Worm (Caenorhabditis elegans) whole organism, L4 larva: ENCODE measurements around the gene C43H6.4.

ENCODE experiments used
- D1046.2 ChIP-seq: fragments of 200-800 bp; sonication (Bioruptor generic); IDR thresholded peaks from 2 replicates; pipeline ENCODE4 v1.3.6; 2022; ENCODE audit warnings: missing genetic modification characterization, missing compliant biosample characterization
- F10B5.3 ChIP-seq: sonication (generic microtip); optimal IDR thresholded peaks from 2 replicates; lab custom pipeline; 2016; ENCODE audit warnings: mild to moderate bottlenecking, missing genetic modification characterization, missing compliant biosample characterization
- F26F4.8 ChIP-seq: fragments of 200-800 bp; sonication (Bioruptor generic); conservative IDR thresholded peaks from 2 replicates; pipeline ENCODE4 v1.3.6; 2022; ENCODE audit warnings: missing genetic modification characterization, missing compliant biosample characterization
- R02D3.7 ChIP-seq: fragments of 150-350 bp; sonication (generic microtip); optimal IDR thresholded peaks from 3 replicates; lab custom pipeline; 2014; ENCODE audit warnings: missing biosample characterization, missing genetic modification characterization
- T20F7.1 ChIP-seq: fragments of 200-800 bp; sonication (Bioruptor generic); optimal IDR thresholded peaks from 2 replicates; lab custom pipeline; 2018; ENCODE audit warnings: mild to moderate bottlenecking, missing genetic modification characterization, missing compliant biosample characterization
- Y5F2A.4 ChIP-seq: fragments of 200-800 bp; sonication (Bioruptor generic); optimal IDR thresholded peaks from 2 replicates; lab custom pipeline; 2018; ENCODE audit warnings: mild to moderate bottlenecking, missing genetic modification characterization, missing compliant biosample characterization
- aha-1 ChIP-seq: fragments of 150-350 bp; peaks from one replicate; lab custom pipeline; 2014; ENCODE audit warnings: missing biosample characterization, missing genetic modification characterization
- ama-1 ChIP-seq: fragments of 150-350 bp; optimal IDR thresholded peaks from 2 replicates; lab custom pipeline; 2014; ENCODE audit warnings: inconsistent platforms, mixed read lengths
- ceh-82 ChIP-seq: sonication (generic microtip); optimal IDR thresholded peaks from 2 replicates; lab custom pipeline; 2017; ENCODE audit warnings: missing biosample characterization, missing genetic modification characterization
- ctbp-1 ChIP-seq: fragments of 200-800 bp; sonication (Bioruptor generic); IDR thresholded peaks from 2 replicates; pipeline ENCODE4 v1.3.6; 2022; ENCODE audit warnings: missing genetic modification reagents, missing genetic modification characterization, missing compliant biosample characterization
- daf-16 ChIP-seq, 3 experiments: sonication (generic microtip); optimal IDR thresholded peaks; 2 replicates each; lab custom pipeline; 2016 to 2017; ENCODE audit warnings: missing genetic modification characterization in 3 of 3, missing genetic modification reagents in 3 of 3, mild to moderate bottlenecking in 2 of 3, missing compliant biosample characterization in 2 of 3, missing biosample characterization in 1 of 3, moderate library complexity in 1 of 3
- daf-19 ChIP-seq: fragments of 200-800 bp; sonication (Bioruptor generic); conservative IDR thresholded peaks from 2 replicates; pipeline ENCODE4 v1.3.6; 2022; ENCODE audit warnings: missing genetic modification characterization, missing compliant biosample characterization
- dmd-6 ChIP-seq: fragments of 200-800 bp; sonication (Bioruptor generic); IDR thresholded peaks from 2 replicates; pipeline ENCODE4 v1.3.6; 2022; ENCODE audit warnings: missing genetic modification reagents, missing genetic modification characterization, missing compliant biosample characterization
- dmd-9 ChIP-seq: fragments of 200-800 bp; sonication (Bioruptor generic); IDR thresholded peaks from 2 replicates; pipeline ENCODE4 v1.3.6; 2022; ENCODE audit warnings: missing genetic modification reagents, missing genetic modification characterization, missing compliant biosample characterization
- dpl-1 ChIP-seq: fragments of 150-350 bp; optimal IDR thresholded peaks from 2 replicates; lab custom pipeline; 2014; ENCODE audit warnings: missing biosample characterization, missing genetic modification reagents, missing genetic modification characterization
- duxl-1 ChIP-seq: sonication (generic microtip); optimal IDR thresholded peaks from 2 replicates; lab custom pipeline; 2016; ENCODE audit warnings: mild to moderate bottlenecking, missing genetic modification characterization, moderate library complexity, missing compliant biosample characterization; ENCODE audit not compliant: poor library complexity
- dve-1 ChIP-seq: sonication (generic microtip); optimal IDR thresholded peaks from 2 replicates; lab custom pipeline; 2017; ENCODE audit warnings: antibody characterized with exemption, mild to moderate bottlenecking, missing genetic modification characterization, missing compliant biosample characterization; ENCODE audit not compliant: insufficient read depth
- egl-27 ChIP-seq: sonication (generic microtip); optimal IDR thresholded peaks from 3 replicates; lab custom pipeline; 2017; ENCODE audit warnings: missing biosample characterization, missing genetic modification reagents, missing genetic modification characterization
- fos-1 ChIP-seq: fragments of 150-350 bp; optimal IDR thresholded peaks from 2 replicates; lab custom pipeline; 2014; ENCODE audit warnings: missing biosample characterization, missing genetic modification characterization
- hlh-11 ChIP-seq: fragments of 200-800 bp; sonication (Bioruptor generic); optimal IDR thresholded peaks from 2 replicates; lab custom pipeline; 2018; ENCODE audit warnings: mild to moderate bottlenecking, missing genetic modification characterization, missing compliant biosample characterization
- hmg-1.1 ChIP-seq: fragments of 200-800 bp; sonication (Bioruptor generic); IDR thresholded peaks from 2 replicates; pipeline ENCODE4 v1.3.6; 2022; ENCODE audit warnings: missing genetic modification reagents, missing genetic modification characterization, missing compliant biosample characterization
- lin-13 ChIP-seq: fragments of 150-350 bp; optimal IDR thresholded peaks from 2 replicates; lab custom pipeline; 2014; ENCODE audit warnings: missing biosample characterization, missing genetic modification reagents, missing genetic modification characterization
- lin-38 ChIP-seq: fragments of 200-800 bp; sonication (Bioruptor generic); IDR thresholded peaks from 2 replicates; pipeline ENCODE4 v1.3.6; 2022; ENCODE audit warnings: missing genetic modification reagents, missing genetic modification characterization, missing compliant biosample characterization
- lsy-2 ChIP-seq, 2 experiments: fragments of 150-350 bp in 1 of 2; sonication (generic microtip) in 1 of 2; optimal IDR thresholded peaks; 2 replicates each; lab custom pipeline; 2014 to 2017; ENCODE audit warnings: missing biosample characterization in 2 of 2, missing genetic modification characterization in 2 of 2
- madf-5 ChIP-seq, 2 experiments: fragments of 200-800 bp; sonication (Bioruptor generic); IDR thresholded peaks; 2 replicates each; pipeline ENCODE4 v1.3.6; 2022; ENCODE audit warnings: missing compliant biosample characterization in 2 of 2, missing genetic modification characterization in 2 of 2
- madf-9 ChIP-seq: fragments of 200-800 bp; sonication (Bioruptor generic); conservative IDR thresholded peaks from 2 replicates; pipeline ENCODE4 v1.3.6; 2022; ENCODE audit warnings: missing genetic modification reagents, missing genetic modification characterization, missing compliant biosample characterization
- mdt-29 ChIP-seq: fragments of 200-800 bp; sonication (Bioruptor generic); IDR thresholded peaks from 2 replicates; pipeline ENCODE4 v1.3.6; 2022; ENCODE audit warnings: missing genetic modification reagents, missing genetic modification characterization, missing compliant biosample characterization
- mep-1 ChIP-seq: fragments of 150-350 bp; sonication (generic microtip); optimal IDR thresholded peaks from 3 replicates; lab custom pipeline; 2014; ENCODE audit warnings: missing biosample characterization, missing genetic modification characterization
- mes-2 ChIP-seq: sonication (generic microtip); optimal IDR thresholded peaks from 2 replicates; lab custom pipeline; 2016; ENCODE audit warnings: missing genotype, mild to moderate bottlenecking, missing genetic modification characterization, missing compliant biosample characterization; ENCODE audit not compliant: poor library complexity, severe bottlenecking
- mxl-2 ChIP-seq: fragments of 200-800 bp; sonication (Bioruptor generic); conservative IDR thresholded peaks from 2 replicates; pipeline ENCODE4 v1.3.6; 2022; ENCODE audit warnings: missing genetic modification reagents, missing genetic modification characterization, missing compliant biosample characterization
- mxl-3 ChIP-seq: fragments of 200-800 bp; sonication (Bioruptor generic); optimal IDR thresholded peaks from 2 replicates; lab custom pipeline; 2018; ENCODE audit warnings: mild to moderate bottlenecking, missing genetic modification characterization, missing compliant biosample characterization
- nhr-25 ChIP-seq: sonication (generic microtip); optimal IDR thresholded peaks from 2 replicates; lab custom pipeline; 2017; ENCODE audit warnings: missing genetic modification characterization, mild to moderate bottlenecking, missing compliant biosample characterization, antibody characterized with exemption, moderate library complexity, borderline replicate concordance; ENCODE audit not compliant: insufficient read depth
- nhr-28 ChIP-seq: fragments of 150-350 bp; optimal IDR thresholded peaks from 2 replicates; lab custom pipeline; 2014; ENCODE audit warnings: missing biosample characterization, missing genetic modification characterization
- nhr-41 ChIP-seq: fragments of 200-800 bp; sonication (Bioruptor generic); IDR thresholded peaks from 2 replicates; pipeline ENCODE4 v1.3.6; 2022; ENCODE audit warnings: missing genetic modification reagents, missing genetic modification characterization, missing compliant biosample characterization
- nhr-42 ChIP-seq: fragments of 200-800 bp; sonication (Bioruptor generic); IDR thresholded peaks from 2 replicates; pipeline ENCODE4 v1.3.6; 2022; ENCODE audit warnings: missing genetic modification characterization, missing compliant biosample characterization
- nhr-6 ChIP-seq: fragments of 150-350 bp; optimal IDR thresholded peaks from 2 replicates; lab custom pipeline; 2014; ENCODE audit warnings: missing biosample characterization, missing genetic modification characterization
- php-3 ChIP-seq: fragments of 200-800 bp; sonication (Bioruptor generic); IDR thresholded peaks from 2 replicates; pipeline ENCODE4 v1.3.6; 2022; ENCODE audit warnings: missing genetic modification reagents, missing genetic modification characterization, missing compliant biosample characterization
- rbr-2 ChIP-seq: sonication (generic microtip); optimal IDR thresholded peaks from 2 replicates; lab custom pipeline; 2016; ENCODE audit warnings: missing genotype, missing genetic modification characterization, missing compliant biosample characterization
- saeg-2 ChIP-seq: fragments of 200-800 bp; sonication (Bioruptor generic); IDR thresholded peaks from 2 replicates; pipeline ENCODE4 v1.3.6; 2022; ENCODE audit warnings: missing genetic modification reagents, missing genetic modification characterization, missing compliant biosample characterization
- set-16 ChIP-seq: fragments of 200-800 bp; sonication (Bioruptor generic); IDR thresholded peaks from 2 replicates; pipeline ENCODE4 v1.3.6; 2022; ENCODE audit warnings: missing genetic modification reagents, missing genetic modification characterization, missing compliant biosample characterization
- spr-3 ChIP-seq: fragments of 200-800 bp; sonication (Bioruptor generic); optimal IDR thresholded peaks from 2 replicates; lab custom pipeline; 2018; ENCODE audit warnings: mild to moderate bottlenecking, missing genetic modification characterization, missing compliant biosample characterization
- tra-1 ChIP-seq: fragments of 200-800 bp; sonication (Bioruptor generic); IDR thresholded peaks from 2 replicates; pipeline ENCODE4 v1.3.6; 2022; ENCODE audit warnings: missing genetic modification reagents, missing genetic modification characterization, missing compliant biosample characterization
- unc-130 ChIP-seq: sonication (generic microtip); optimal IDR thresholded peaks from 2 replicates; lab custom pipeline; 2016; ENCODE audit warnings: missing genetic modification reagents, missing genetic modification characterization, missing compliant biosample characterization
- unc-62 ChIP-seq, 3 experiments: fragments of 150-350 bp in 1 of 3; sonication (generic microtip); optimal IDR thresholded peaks in 2 of 3; peaks in 1 of 3; 1 replicate in 1 of 3; 2 replicates in 2 of 3; lab custom pipeline; 2014 to 2017; ENCODE audit warnings: missing biosample characterization in 3 of 3, missing genetic modification characterization in 3 of 3, missing genetic modification reagents in 3 of 3, missing genotype in 1 of 3
- zag-1 ChIP-seq: fragments of 150-350 bp; optimal IDR thresholded peaks from 2 replicates; lab custom pipeline; 2014; ENCODE audit warnings: missing biosample characterization, missing genetic modification characterization
- zip-11 ChIP-seq: fragments of 200-800 bp; sonication (Bioruptor generic); IDR thresholded peaks from 2 replicates; pipeline ENCODE4 v1.3.6; 2022; ENCODE audit warnings: missing genetic modification characterization, missing compliant biosample characterization
- ztf-11 ChIP-seq: fragments of 150-350 bp; optimal IDR thresholded peaks from 2 replicates; lab custom pipeline; 2014; ENCODE audit warnings: missing biosample characterization, missing genetic modification characterization
- ztf-7 ChIP-seq: fragments of 150-350 bp; optimal IDR thresholded peaks from 2 replicates; lab custom pipeline; 2014; ENCODE audit warnings: missing biosample characterization, missing genetic modification characterization

C43H6.4 gene

ce11 chrX:2368042-2368814 is 35.6 kb upstream of the C43H6.4 start:
- TF ChIP-seq madf-5 (GFP tag; IDR thresholded peaks at IDR 0.05; lab: Robert Waterston, UW) = no peak
- no peak for TF ChIP-seq mxl-2 (GFP tag; lab: Robert Waterston, UW)
- TF ChIP-seq unc-130 (GFP tag; lab: Kevin White, UChicago) = no peak
- peak; percentile 74 for TF ChIP-seq nhr-25 (tag; lab: Kevin White, UChicago)
- no peak for TF ChIP-seq ztf-11 (tag; lab: Kevin White, UChicago)
- no peak for TF ChIP-seq ctbp-1
- TF ChIP-seq D1046.2 (GFP tag; lab: Robert Waterston, UW) = no peak
- no peak for TF ChIP-seq ama-1 (lab: Kevin White, UChicago)
- no peak for TF ChIP-seq zag-1 (tag; lab: Kevin White, UChicago)
- TF ChIP-seq nhr-42 (GFP tag; lab: Robert Waterston, UW) = no peak
- TF ChIP-seq spr-3 (GFP tag; lab: Kevin White, UChicago) = no peak
- TF ChIP-seq daf-19 (GFP tag; lab: Robert Waterston, UW) = no peak
- TF ChIP-seq nhr-41 (GFP tag; lab: Robert Waterston, UW) = no peak
- no peak for TF ChIP-seq zip-11 (GFP tag; lab: Robert Waterston, UW)
- no peak for TF ChIP-seq fos-1
- no peak for TF ChIP-seq ztf-7 (tag; lab: Kevin White, UChicago)
- TF ChIP-seq hmg-1.1 (GFP tag; lab: Robert Waterston, UW) = no peak
- TF ChIP-seq unc-62 (GFP tag; optimal IDR thresholded peaks at IDR 0.05 in 1 of 2; lab: Kevin White, UChicago) = no peak
- TF ChIP-seq unc-62 (tag; optimal IDR thresholded peaks at IDR 0.05; lab: Kevin White, UChicago) = no peak
- no peak for TF ChIP-seq php-3
- TF ChIP-seq R02D3.7 (tag; lab: Kevin White, UChicago) = no peak
- peak; percentile 42 for TF ChIP-seq nhr-28
- TF ChIP-seq dmd-9 (GFP tag; lab: Robert Waterston, UW) = no peak
- TF ChIP-seq mxl-3 (GFP tag; lab: Kevin White, UChicago) = peak; percentile 24
- TF ChIP-seq mdt-29 = no peak
- no peak for TF ChIP-seq madf-9 (GFP tag; lab: Robert Waterston, UW)
- TF ChIP-seq saeg-2 = no peak
- TF ChIP-seq tra-1 (GFP tag; lab: Robert Waterston, UW) = 0 out of 2 replicates have a peak, but pooled peaks have one; percentile 5
- peak; percentile 31 for TF ChIP-seq mes-2 (tag; lab: Kevin White, UChicago)
- TF ChIP-seq daf-16 (GFP tag; optimal IDR thresholded peaks at IDR 0.05; lab: Kevin White, UChicago) = no peak
- TF ChIP-seq daf-16 (tag; optimal IDR thresholded peaks at IDR 0.05; lab: Kevin White, UChicago) = peak; percentile 3
- no peak for TF ChIP-seq dmd-6 (GFP tag; lab: Robert Waterston, UW)
- TF ChIP-seq F26F4.8 (GFP tag; lab: Robert Waterston, UW) = no peak
- no peak for TF ChIP-seq egl-27
- TF ChIP-seq Y5F2A.4 (GFP tag; lab: Kevin White, UChicago) = no peak
- TF ChIP-seq dve-1 (tag; lab: Kevin White, UChicago) = peak; percentile 30
- TF ChIP-seq lin-38 (GFP tag; lab: Robert Waterston, UW) = no peak
- peak; percentile 32 for TF ChIP-seq hlh-11 (tag; lab: Kevin White, UChicago)
- no peak for TF ChIP-seq set-16 (GFP tag; lab: Robert Waterston, UW)
- peak in 1 of 2 experiments; percentile 15 for TF ChIP-seq lsy-2 (tag; optimal IDR thresholded peaks at IDR 0.05; lab: Kevin White, UChicago)
- TF ChIP-seq aha-1 = peak; percentile 84
- no peak for TF ChIP-seq T20F7.1
- TF ChIP-seq lin-13 = no peak
- TF ChIP-seq F10B5.3 (tag; lab: Kevin White, UChicago) = no peak
- TF ChIP-seq dpl-1 = no peak
- TF ChIP-seq mep-1 (tag; lab: Kevin White, UChicago) = peak; percentile 42
- TF ChIP-seq ceh-82 (tag; lab: Kevin White, UChicago) = no peak
- no peak for TF ChIP-seq nhr-6
- no peak for TF ChIP-seq duxl-1 (tag; lab: Kevin White, UChicago)
- peak; percentile 4 for TF ChIP-seq rbr-2 (tag; lab: Kevin White, UChicago)
